Fruit fly (Drosophila melanogaster): ENCODE measurements around the gene Lamtor4.

DNA sequence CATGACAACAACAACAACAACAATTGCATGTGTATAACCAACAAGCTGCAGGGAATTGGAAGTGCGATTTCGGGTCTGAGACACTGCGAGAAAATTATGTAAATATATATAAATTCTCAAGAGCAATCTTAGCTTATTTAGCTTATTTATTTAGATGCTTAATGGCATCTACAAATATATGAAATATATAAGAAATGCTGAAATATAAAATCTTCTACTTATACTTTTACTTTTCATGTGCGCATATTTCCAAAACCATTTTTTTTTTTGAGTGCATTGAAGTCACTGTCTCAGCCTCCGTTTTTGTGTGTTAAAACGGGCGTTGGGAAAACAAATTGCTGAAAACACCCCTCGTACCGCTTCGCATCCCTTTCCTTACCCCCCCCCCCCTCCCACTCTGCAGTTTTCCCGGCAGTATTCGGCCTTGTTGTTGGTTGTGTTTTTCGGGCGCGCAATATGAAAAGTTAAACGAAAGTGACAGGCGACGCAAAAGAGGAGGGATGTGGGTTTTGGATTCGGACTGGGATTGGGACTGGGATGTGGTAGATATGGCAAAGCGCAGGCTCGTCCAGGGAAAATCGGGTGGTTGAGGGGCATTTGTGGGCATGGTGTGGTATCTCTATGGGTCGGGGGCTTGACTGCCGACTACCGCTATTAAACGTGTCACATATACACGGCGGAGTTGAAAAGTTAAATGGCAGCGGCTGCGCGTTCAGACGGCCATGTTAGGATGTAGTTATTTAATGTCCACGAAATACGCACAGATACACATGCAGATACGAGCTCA lies 41.3 kb upstream of the Lamtor4 start:
- TF ChIP-seq CG8478 (optimal IDR thresholded peaks at IDR 0.05) (no peak), CTCF (optimal IDR thresholded peaks at IDR 0.05) (no peak)

Data from S2 (cell line).